Worm (Caenorhabditis elegans): ENCODE measurements around the gene F54D5.23.
A peak's percentile ranks its signal among the peaks of the same experiment; 100 is the strongest.

The F54D5.23 gene

ce11 chrII:11534429-11535099 is 34.5 kb downstream of the F54D5.23 start, which contains the start of gene Y62F5A.12:
Y62F5A.12 (minus strand) TSS chrII:11534479.
- TF ChIP-seq ceh-19 (GFP tag; optimal IDR thresholded peaks at IDR 0.05) (peak; percentile 81), nfya-1 (tag; optimal IDR thresholded peaks at IDR 0.05) (peak; percentile 35), sox-4 (tag; optimal IDR thresholded peaks at IDR 0.05) (peak; percentile 54), C38D4.7 (GFP tag; optimal IDR thresholded peaks at IDR 0.05) (peak; percentile 41), fkh-6 (tag; optimal IDR thresholded peaks at IDR 0.05) (peak; percentile 57), ceh-31 (tag; optimal IDR thresholded peaks at IDR 0.05) (peak; percentile 100), ztf-16 (tag; optimal IDR thresholded peaks at IDR 0.05) (peak; percentile 78), unc-42 (tag; optimal IDR thresholded peaks at IDR 0.05) (peak; percentile 88), ceh-2 (tag; optimal IDR thresholded peaks at IDR 0.05) (peak; percentile 95), ceh-18 (tag; optimal IDR thresholded peaks at IDR 0.05) (peak; percentile 89), ets-4 (tag; optimal IDR thresholded peaks at IDR 0.05) (peak; percentile 97), unc-3 (GFP tag; conservative IDR thresholded peaks at IDR 0.05) (peak; percentile 83), unc-3 (tag; optimal IDR thresholded peaks at IDR 0.05) (peak; percentile 66), sdc-2 (tag; optimal IDR thresholded peaks at IDR 0.05) (peak; percentile 9), elt-2 (tag; optimal IDR thresholded peaks at IDR 0.05) (peak; percentile 79), F13H6.1 (tag; optimal IDR thresholded peaks at IDR 0.05) (peak; percentile 96), elt-4 (tag; optimal IDR thresholded peaks at IDR 0.05) (peak; percentile 79), dmd-4 (tag; optimal IDR thresholded peaks at IDR 0.05; ENCODE audit: borderline replicate concordance) (peak; percentile 94), tbx-2 (tag; optimal IDR thresholded peaks at IDR 0.05) (peak; percentile 99), che-1 (tag; optimal IDR thresholded peaks at IDR 0.05) (peak; percentile 21), K02D7.2 (tag; optimal IDR thresholded peaks at IDR 0.05) (peak; percentile 18), C08G9.2 (tag; optimal IDR thresholded peaks at IDR 0.05) (peak; percentile 97), hlh-15 (tag; optimal IDR thresholded peaks at IDR 0.05) (peak; percentile 64), syd-9 (tag; optimal IDR thresholded peaks at IDR 0.05) (peak; percentile 85), ceh-6 (GFP tag; optimal IDR thresholded peaks at IDR 0.05) (peak; percentile 45), pha-2 (tag; optimal IDR thresholded peaks at IDR 0.05) (peak; percentile 49), rnt-1 (tag; optimal IDR thresholded peaks at IDR 0.05) (peak; percentile 98), ceh-48 (tag; optimal IDR thresholded peaks at IDR 0.05) (peak; percentile 35), unc-86 (tag; optimal IDR thresholded peaks at IDR 0.05) (peak; percentile 79), pqm-1 (tag; optimal IDR thresholded peaks at IDR 0.05) (peak; percentile 89), gmeb-2 (tag; optimal IDR thresholded peaks at IDR 0.05) (peak; percentile 65), lin-11 (tag; optimal IDR thresholded peaks at IDR 0.05) (peak; percentile 22), hlh-8 (tag; optimal IDR thresholded peaks at IDR 0.05) (peak; percentile 89), hlh-13 (GFP tag; optimal IDR thresholded peaks at IDR 0.05) (peak; percentile 72), sox-2 (GFP tag; IDR thresholded peaks at IDR 0.05) (peak; percentile 35; the same call in 1 of the 2 replicates), pag-3 (tag; optimal IDR thresholded peaks at IDR 0.05; ENCODE audit: borderline replicate concordance) (peak; percentile 96), lim-6 (tag; optimal IDR thresholded peaks at IDR 0.05) (peak; percentile 98), tbx-7 (tag; optimal IDR thresholded peaks at IDR 0.05) (peak; percentile 92), hlh-6 (tag; optimal IDR thresholded peaks at IDR 0.05) (peak; percentile 62), ttx-3 (tag; optimal IDR thresholded peaks at IDR 0.05) (peak; percentile 30), zip-5 (tag; optimal IDR thresholded peaks at IDR 0.05) (peak; percentile 92), ref-2 (tag; optimal IDR thresholded peaks at IDR 0.05) (peak; percentile 98), fax-1 (tag; optimal IDR thresholded peaks at IDR 0.05) (peak; percentile 94), mec-3 (tag; optimal IDR thresholded peaks at IDR 0.05; ENCODE audit: borderline replicate concordance) (peak; percentile 97), ceh-14 (tag; optimal IDR thresholded peaks at IDR 0.05) (peak; percentile 98), ceh-45 (GFP tag; IDR thresholded peaks at IDR 0.05) (peak; percentile 90), Y22D7AL.16 (tag; optimal IDR thresholded peaks at IDR 0.05) (peak; percentile 5), madf-2 (tag; optimal IDR thresholded peaks at IDR 0.05) (peak; percentile 52), ceh-34 (tag; optimal IDR thresholded peaks at IDR 0.05) (peak; percentile 95), T23F11.4 (GFP tag; optimal IDR thresholded peaks at IDR 0.05) (peak; percentile 8), ahr-1 (tag; optimal IDR thresholded peaks at IDR 0.05) (peak; percentile 78)

All from whole organism, late embryonic.